ENCODE assay signal across 1 fruit fly cellular context in genomic region chr3R:15290642-15291118, dm6.
TF ChIP-seq lines count a peak whose summit lies in the region.

Gene CG45218 (minus strand): TSS chr3R:15290799.

TF ChIP-seq in whole organism, embryonic, 481 proteins besides CTCF, POLR2A, EP300 and RAD21 (continued from another document):
- TF ChIP-seq lilli (GFP tag; optimal IDR thresholded peaks at IDR 0.05; lab: Kevin White, UChicago) (peak; percentile 0), stc (GFP tag; IDR thresholded peaks at IDR 0.05; lab: Robert Waterston, UW) (no peak), NC2α (GFP tag; optimal IDR thresholded peaks at IDR 0.05; lab: Kevin White, UChicago) (no peak), CG30020 (tag; optimal IDR thresholded peaks at IDR 0.05; lab: Kevin White, UChicago) (no peak), CG10366 (GFP tag; IDR thresholded peaks at IDR 0.05; lab: Robert Waterston, UW) (no peak), CG17328 (GFP tag; IDR thresholded peaks at IDR 0.05; lab: Robert Waterston, UW) (no peak), CG3163 (GFP tag; optimal IDR thresholded peaks at IDR 0.05; lab: Kevin White, UChicago) (peak; percentile 64), CG17829 (tag; optimal IDR thresholded peaks at IDR 0.05; lab: Kevin White, UChicago) (peak; percentile 15), esg (GFP tag; conservative IDR thresholded peaks at IDR 0.05; lab: Robert Waterston, UW) (no peak), Adf1 (GFP tag; IDR thresholded peaks at IDR 0.05; lab: Robert Waterston, UW) (no peak), mirr (GFP tag; optimal IDR thresholded peaks at IDR 0.05; lab: Kevin White, UChicago) (peak; percentile 62), HLHmδ (GFP tag; optimal IDR thresholded peaks at IDR 0.05; lab: Kevin White, UChicago) (peak; percentile 53), Jarid2 (GFP tag; optimal IDR thresholded peaks at IDR 0.05; lab: Kevin White, UChicago) (peak; percentile 54), CG6813 (GFP tag; optimal IDR thresholded peaks at IDR 0.05; lab: Kevin White, UChicago) (no peak), Nf-YB (GFP tag; optimal IDR thresholded peaks at IDR 0.05; lab: Kevin White, UChicago) (peak; percentile 23), Dll (GFP tag; IDR thresholded peaks at IDR 0.05; lab: Robert Waterston, UW; ENCODE audit: partially characterized antibody) (no peak), B-H2 (GFP tag; optimal IDR thresholded peaks at IDR 0.05; lab: Kevin White, UChicago) (no peak), CG4730 (GFP tag; IDR thresholded peaks at IDR 0.05; lab: Robert Waterston, UW) (no peak), ranshi (GFP tag; IDR thresholded peaks at IDR 0.05; lab: Robert Waterston, UW) (no peak), CG3281 (GFP tag; optimal IDR thresholded peaks at IDR 0.05; lab: Kevin White, UChicago) (peak; percentile 4), corto (GFP tag; optimal IDR thresholded peaks at IDR 0.05; lab: Kevin White, UChicago) (peak; percentile 0), Optix (GFP tag; IDR thresholded peaks at IDR 0.05; lab: Robert Waterston, UW) (no peak), Fer3 (tag; optimal IDR thresholded peaks at IDR 0.05; lab: Kevin White, UChicago) (no peak), CG1792 (GFP tag; optimal IDR thresholded peaks at IDR 0.05; lab: Kevin White, UChicago) (no peak), Xrp1 (GFP tag; IDR thresholded peaks at IDR 0.05; lab: Robert Waterston, UW) (no peak), CG1832 (GFP tag; optimal IDR thresholded peaks at IDR 0.05; lab: Kevin White, UChicago) (peak; percentile 90), BEAF-32 (GFP tag; optimal IDR thresholded peaks at IDR 0.05; lab: Kevin White, UChicago) (no peak), amos (GFP tag; IDR thresholded peaks at IDR 0.05; lab: Robert Waterston, UW; ENCODE audit: partially characterized antibody) (no peak), CG17186 (GFP tag; optimal IDR thresholded peaks at IDR 0.05; lab: Kevin White, UChicago) (no peak), CG10543 (GFP tag; optimal IDR thresholded peaks at IDR 0.05; lab: Kevin White, UChicago) (peak; percentile 39), Eip74EF (GFP tag; optimal IDR thresholded peaks at IDR 0.05; lab: Kevin White, UChicago) (no peak), jumu (GFP tag; optimal IDR thresholded peaks at IDR 0.05; lab: Kevin White, UChicago) (peak; percentile 0), CG7963 (GFP tag; IDR thresholded peaks at IDR 0.05; lab: Robert Waterston, UW; ENCODE audit: partially characterized antibody) (no peak), ro (GFP tag; IDR thresholded peaks at IDR 0.05; lab: Robert Waterston, UW) (no peak), Rfx (GFP tag; IDR thresholded peaks at IDR 0.05; lab: Robert Waterston, UW) (no peak), kay (GFP tag; optimal IDR thresholded peaks at IDR 0.05; lab: Kevin White, UChicago) (peak; percentile 51), sens (GFP tag; lab: Kevin White, UChicago) (peak; percentile 68), sob (GFP tag; IDR thresholded peaks at IDR 0.05; lab: Robert Waterston, UW) (no peak), CG12155 (GFP tag; optimal IDR thresholded peaks at IDR 0.05; lab: Kevin White, UChicago) (peak; percentile 71), Med (GFP tag; lab: Kevin White, UChicago) (peak; percentile 47), CG6791 (GFP tag; IDR thresholded peaks at IDR 0.05; lab: Robert Waterston, UW; ENCODE audit: partially characterized antibody) (no peak), Dad (GFP tag; optimal IDR thresholded peaks at IDR 0.05; lab: Kevin White, UChicago) (no peak)
